Fruit fly (Drosophila melanogaster) whole organism, pupa: ENCODE data around the gene CG7781.

Experiments
- CG14655 ChIP-seq: fragments of 200-800 bp; sonication (Bioruptor generic); optimal IDR thresholded peaks from 3 replicates; lab custom pipeline; 2017; ENCODE audit warnings: mild to moderate bottlenecking, missing biosample characterization, missing genetic modification reagents, missing genetic modification characterization
- CG15710 ChIP-seq: fragments of 200-800 bp; sonication (Bioruptor generic); optimal IDR thresholded peaks from 2 replicates; lab custom pipeline; 2018; ENCODE audit warnings: missing biosample characterization, mild to moderate bottlenecking, missing genetic modification characterization, moderate library complexity
- CG32121 ChIP-seq: fragments of 200-800 bp; sonication (Bioruptor generic); IDR thresholded peaks from 2 replicates; pipeline ENCODE4 v1.3.6; 2022; ENCODE audit warnings: missing biosample characterization, missing genetic modification characterization
- CG8159 ChIP-seq: fragments of 200-800 bp; sonication (Bioruptor generic); optimal IDR thresholded peaks from 3 replicates; lab custom pipeline; 2018; ENCODE audit warnings: missing biosample characterization, mild to moderate bottlenecking, missing genetic modification characterization, moderate library complexity
- Ets98B ChIP-seq: fragments of 200-800 bp; sonication (Bioruptor generic); IDR thresholded peaks from 2 replicates; pipeline ENCODE4 v1.3.6; 2022; ENCODE audit warnings: missing biosample characterization, missing genetic modification characterization
- Pif1A ChIP-seq: fragments of 200-800 bp; sonication (Bioruptor generic); optimal IDR thresholded peaks from 3 replicates; lab custom pipeline; 2016; ENCODE audit warnings: missing biosample characterization, missing genetic modification characterization
- Pif1B ChIP-seq: fragments of 200-800 bp; sonication (Bioruptor generic); optimal IDR thresholded peaks from 3 replicates; lab custom pipeline; 2016; ENCODE audit warnings: missing biosample characterization, missing genetic modification characterization
- Snoo ChIP-seq: fragments of 200-800 bp; sonication (Bioruptor generic); optimal IDR thresholded peaks from 3 replicates; lab custom pipeline; 2017; ENCODE audit warnings: missing biosample characterization, mild to moderate bottlenecking, missing genetic modification characterization, inconsistent platforms

- no peak for TF ChIP-seq Ets98B (GFP tag; lab: Robert Waterston, UW)
- TF ChIP-seq Snoo, result peak; percentile 30
- TF ChIP-seq Pif1B, result no peak
- TF ChIP-seq CG32121 (GFP tag; lab: Robert Waterston, UW), result no peak
- TF ChIP-seq CG14655 (GFP tag; lab: Kevin White, UChicago), result peak; percentile 67
- TF ChIP-seq Pif1A (GFP tag; lab: Kevin White, UChicago), result peak; percentile 46
- TF ChIP-seq CG15710 (tag; lab: Kevin White, UChicago), result peak; percentile 64
- peak; percentile 56 for TF ChIP-seq CG8159 (tag; lab: Kevin White, UChicago)
Observed at dm6 chr2L:8361204-8361952, 36.2 kb upstream of the CG7781 start.
